Fruit fly (Drosophila melanogaster) whole organism, embryonic: ENCODE measurements around the gene zen2.
A peak's percentile ranks its signal among the peaks of the same experiment; 100 is the strongest.

Source experiments
- Ada2b ChIP-seq: fragments of 200-800 bp; sonication (Bioruptor generic); IDR thresholded peaks from 2 replicates; pipeline ENCODE4 v1.3.6; 2022; ENCODE audit warnings: missing biosample characterization, missing genetic modification characterization
- Bgb ChIP-seq: fragments of 200-800 bp; sonication (Bioruptor generic); IDR thresholded peaks from 2 replicates; pipeline ENCODE4 v1.3.6; 2022; ENCODE audit warnings: missing biosample characterization, missing genetic modification characterization; ENCODE audit not compliant: partially characterized antibody
- CG10565 ChIP-seq: fragments of 200-800 bp; sonication (Bioruptor generic); optimal IDR thresholded peaks from 3 replicates; lab custom pipeline; 2016; ENCODE audit warnings: missing biosample characterization, mild to moderate bottlenecking, missing genetic modification characterization
- CG11456 ChIP-seq: fragments of 200-800 bp; sonication (Bioruptor generic); IDR thresholded peaks from 3 replicates; pipeline ENCODE4 v1.3.6; 2022; ENCODE audit warnings: missing biosample characterization, missing genetic modification characterization
- CG12155 ChIP-seq: fragments of 200-800 bp; sonication (Bioruptor generic); optimal IDR thresholded peaks from 3 replicates; lab custom pipeline; 2016; ENCODE audit warnings: missing biosample characterization, missing genetic modification characterization
- CG12391 ChIP-seq: fragments of 200-800 bp; sonication (Bioruptor generic); optimal IDR thresholded peaks from 3 replicates; lab custom pipeline; 2018; ENCODE audit warnings: missing biosample characterization, mild to moderate bottlenecking, missing genetic modification characterization, moderate library complexity
- CG12744 ChIP-seq: fragments of 200-800 bp; sonication (Bioruptor generic); optimal IDR thresholded peaks from 2 replicates; lab custom pipeline; 2016; ENCODE audit warnings: missing biosample characterization, missing genetic modification characterization
- CG13894 ChIP-seq: fragments of 200-800 bp; sonication (Bioruptor generic); optimal IDR thresholded peaks from 3 replicates; lab custom pipeline; 2018; ENCODE audit warnings: missing biosample characterization, mild to moderate bottlenecking, missing genetic modification characterization, moderate library complexity
- CG1602 ChIP-seq: fragments of 200-800 bp; sonication (Bioruptor generic); optimal IDR thresholded peaks from 3 replicates; lab custom pipeline; 2016; ENCODE audit warnings: missing biosample characterization, missing genetic modification characterization
- CG16813 ChIP-seq: fragments of 200-800 bp; sonication (Bioruptor generic); IDR thresholded peaks from 3 replicates; pipeline ENCODE4 v1.3.6; 2022; ENCODE audit warnings: missing biosample characterization, missing genetic modification characterization; ENCODE audit not compliant: partially characterized antibody
- CG17328 ChIP-seq: fragments of 200-800 bp; sonication (Bioruptor generic); IDR thresholded peaks from 2 replicates; pipeline ENCODE4 v1.3.6; 2022; ENCODE audit warnings: missing biosample characterization, missing genetic modification characterization
- CG18599 ChIP-seq: fragments of 200-800 bp; sonication (Bioruptor generic); optimal IDR thresholded peaks from 3 replicates; lab custom pipeline; 2017; ENCODE audit warnings: missing biosample characterization, missing genetic modification characterization, mild to moderate bottlenecking, moderate library complexity, missing genetic modification reagents
- CG2678 ChIP-seq: fragments of 200-800 bp; sonication (Bioruptor generic); optimal IDR thresholded peaks from 3 replicates; lab custom pipeline; 2019; ENCODE audit warnings: missing biosample characterization, mild to moderate bottlenecking, missing genetic modification characterization, moderate library complexity
- CG3281 ChIP-seq: fragments of 200-800 bp; sonication (Bioruptor generic); optimal IDR thresholded peaks from 3 replicates; lab custom pipeline; 2017; ENCODE audit warnings: missing biosample characterization, mild to moderate bottlenecking, missing genetic modification characterization
- CG34224 ChIP-seq: fragments of 200-800 bp; sonication (Bioruptor generic); IDR thresholded peaks from 3 replicates; pipeline ENCODE4 v1.3.6; 2022; ENCODE audit warnings: missing biosample characterization, missing genetic modification characterization; ENCODE audit not compliant: partially characterized antibody
- CG3838 ChIP-seq: fragments of 200-800 bp; sonication (Bioruptor generic); optimal IDR thresholded peaks from 3 replicates; lab custom pipeline; 2016; ENCODE audit warnings: missing biosample characterization, missing genetic modification characterization
- CG3847 ChIP-seq: fragments of 200-800 bp; sonication (Bioruptor generic); IDR thresholded peaks from 2 replicates; pipeline ENCODE4 v1.3.6; 2022; ENCODE audit warnings: missing biosample characterization, missing genetic modification characterization
- CG4328 ChIP-seq: fragments of 200-800 bp; sonication (Bioruptor generic); optimal IDR thresholded peaks from 3 replicates; lab custom pipeline; 2017; ENCODE audit warnings: missing biosample characterization, missing genetic modification reagents, missing genetic modification characterization
- CG4707 ChIP-seq: fragments of 200-800 bp; sonication (Bioruptor generic); optimal IDR thresholded peaks from 2 replicates; lab custom pipeline; 2018; ENCODE audit warnings: missing biosample characterization, mild to moderate bottlenecking, missing genetic modification characterization, moderate library complexity
- CG8281 ChIP-seq: fragments of 200-800 bp; sonication (Bioruptor generic); optimal IDR thresholded peaks from 2 replicates; lab custom pipeline; 2018; ENCODE audit warnings: missing biosample characterization, mild to moderate bottlenecking, missing genetic modification characterization, moderate library complexity
- CG9727 ChIP-seq: fragments of 200-800 bp; sonication (Bioruptor generic); optimal IDR thresholded peaks from 3 replicates; lab custom pipeline; 2017; ENCODE audit warnings: missing biosample characterization, mild to moderate bottlenecking, missing genetic modification characterization
- CG9932 ChIP-seq: fragments of 200-800 bp; sonication (Bioruptor generic); IDR thresholded peaks from 2 replicates; pipeline ENCODE4 v1.3.6; 2022; ENCODE audit warnings: missing biosample characterization, missing genetic modification characterization
- Chrac-16 ChIP-seq: fragments of 200-800 bp; sonication (Bioruptor generic); optimal IDR thresholded peaks from 3 replicates; lab custom pipeline; 2016; ENCODE audit warnings: missing biosample characterization, missing genetic modification characterization
- Dip2 ChIP-seq: fragments of 200-800 bp; sonication (Bioruptor generic); IDR thresholded peaks from 2 replicates; pipeline ENCODE4 v1.3.6; 2022; ENCODE audit warnings: missing biosample characterization, missing genetic modification characterization
- Dp ChIP-seq: fragments of 200-800 bp; sonication (Bioruptor generic); optimal IDR thresholded peaks from 2 replicates; lab custom pipeline; 2018; ENCODE audit warnings: missing biosample characterization, mild to moderate bottlenecking, missing genetic modification characterization, moderate library complexity
- Ets65A ChIP-seq: fragments of 200-800 bp; sonication (Bioruptor generic); peaks from one replicate; lab custom pipeline; 2016; ENCODE audit warnings: missing biosample characterization, missing genetic modification characterization
- Hand ChIP-seq: fragments of 200-800 bp; sonication (Bioruptor generic); optimal IDR thresholded peaks from 2 replicates; lab custom pipeline; 2017; ENCODE audit warnings: mild to moderate bottlenecking, missing biosample characterization, missing genetic modification reagents, missing genetic modification characterization
- Hr51 ChIP-seq, 2 experiments: fragments of 200-800 bp; sonication (Bioruptor generic); optimal IDR thresholded peaks; 2 replicates in 1 of 2; 3 replicates in 1 of 2; lab custom pipeline; 2016 to 2018; ENCODE audit warnings: missing biosample characterization in 2 of 2, missing genetic modification characterization in 2 of 2, mild to moderate bottlenecking in 1 of 2, moderate library complexity in 1 of 2
- Mad ChIP-seq: fragments of 200-800 bp; sonication (Bioruptor generic); optimal IDR thresholded peaks from 2 replicates; lab custom pipeline; 2016; ENCODE audit warnings: missing biosample characterization, missing genetic modification characterization
- Nf-YB ChIP-seq: fragments of 200-800 bp; sonication (Bioruptor generic); optimal IDR thresholded peaks from 3 replicates; lab custom pipeline; 2019; ENCODE audit warnings: missing biosample characterization, mild to moderate bottlenecking, missing genetic modification characterization, moderate library complexity
- Stat92E ChIP-seq, 3 experiments: fragments of >200 bp in 2 of 3; fragments of 200-800 bp in 1 of 3; sonication (Bioruptor generic) in 1 of 3; optimal IDR thresholded peaks; 2 replicates each; lab custom pipeline; 2017 to 2019; ENCODE audit warnings: missing biosample characterization in 3 of 3, missing genetic modification characterization in 3 of 3, mild to moderate bottlenecking in 1 of 3, moderate library complexity in 1 of 3
- TFAM ChIP-seq: fragments of 200-800 bp; sonication (Bioruptor generic); optimal IDR thresholded peaks from 2 replicates; lab custom pipeline; 2017; ENCODE audit warnings: missing biosample characterization, missing genetic modification characterization, inconsistent platforms
- Xbp1 ChIP-seq: fragments of 200-800 bp; sonication (Bioruptor generic); optimal IDR thresholded peaks from 3 replicates; lab custom pipeline; 2016; ENCODE audit warnings: missing biosample characterization, mild to moderate bottlenecking, missing genetic modification characterization
- ara ChIP-seq: fragments of 200-800 bp; sonication (Bioruptor generic); IDR thresholded peaks from 2 replicates; pipeline ENCODE4 v1.3.6; 2022; ENCODE audit warnings: missing biosample characterization, missing genetic modification characterization
- bcd ChIP-seq: fragments of 200-800 bp; sonication (Bioruptor generic); optimal IDR thresholded peaks from 2 replicates; lab custom pipeline; 2017; ENCODE audit warnings: missing biosample characterization, mild to moderate bottlenecking, missing genetic modification characterization
- bsh ChIP-seq, 2 experiments: fragments of 200-800 bp; sonication (Bioruptor generic); optimal IDR thresholded peaks; 2 replicates each; lab custom pipeline; 2017 to 2018; ENCODE audit warnings: mild to moderate bottlenecking in 2 of 2, missing biosample characterization in 2 of 2, missing genetic modification characterization in 2 of 2, moderate library complexity in 1 of 2
- cad ChIP-seq: fragments of >200 bp; optimal IDR thresholded peaks from 2 replicates; lab custom pipeline; 2017; ENCODE audit warnings: missing biosample characterization, missing genetic modification characterization
- dimm ChIP-seq: fragments of 200-800 bp; sonication (Bioruptor generic); IDR thresholded peaks from 2 replicates; pipeline ENCODE4 v1.3.6; 2022; ENCODE audit warnings: missing biosample characterization, missing genetic modification characterization
- dm ChIP-seq: fragments of 200-800 bp; sonication (Bioruptor generic); optimal IDR thresholded peaks from 3 replicates; lab custom pipeline; 2016; ENCODE audit warnings: missing biosample characterization, missing genetic modification characterization
- gcm2 ChIP-seq: fragments of 200-800 bp; sonication (Bioruptor generic); optimal IDR thresholded peaks from 2 replicates; lab custom pipeline; 2016; ENCODE audit warnings: missing biosample characterization, missing genetic modification characterization
- gro ChIP-seq: fragments of 200-800 bp; sonication (Bioruptor generic); optimal IDR thresholded peaks from 2 replicates; lab custom pipeline; 2016; ENCODE audit warnings: missing biosample characterization, missing genetic modification characterization
- oc ChIP-seq: fragments of 200-800 bp; sonication (Bioruptor generic); optimal IDR thresholded peaks from 2 replicates; lab custom pipeline; 2018; ENCODE audit warnings: missing biosample characterization, mild to moderate bottlenecking, missing genetic modification characterization, moderate library complexity
- p53 ChIP-seq: fragments of 200-800 bp; sonication (Bioruptor generic); optimal IDR thresholded peaks from 2 replicates; lab custom pipeline; 2016; ENCODE audit warnings: missing biosample characterization, missing genetic modification characterization
- pzg ChIP-seq: fragments of 200-800 bp; sonication (Bioruptor generic); optimal IDR thresholded peaks from 3 replicates; lab custom pipeline; 2018; ENCODE audit warnings: missing biosample characterization, mild to moderate bottlenecking, missing genetic modification characterization, moderate library complexity
- ro ChIP-seq: fragments of 200-800 bp; sonication (Bioruptor generic); IDR thresholded peaks from 2 replicates; pipeline ENCODE4 v1.3.6; 2022; ENCODE audit warnings: missing biosample characterization, missing genetic modification characterization
- sens-2 ChIP-seq: fragments of 200-800 bp; sonication (Bioruptor generic); IDR thresholded peaks from 2 replicates; pipeline ENCODE4 v1.3.6; 2022; ENCODE audit warnings: missing biosample characterization, missing genetic modification characterization
- sisA ChIP-seq: fragments of 200-800 bp; sonication (Bioruptor generic); IDR thresholded peaks from 2 replicates; pipeline ENCODE4 v1.3.6; 2022; ENCODE audit warnings: missing biosample characterization, missing genetic modification characterization
- so ChIP-seq: fragments of 200-800 bp; sonication (Bioruptor generic); IDR thresholded peaks from 3 replicates; pipeline ENCODE4 v1.3.6; 2022; ENCODE audit warnings: missing biosample characterization, missing genetic modification characterization
- sr ChIP-seq: fragments of 200-800 bp; sonication (Bioruptor generic); IDR thresholded peaks from 3 replicates; pipeline ENCODE4 v1.3.6; 2022; ENCODE audit warnings: missing biosample characterization, missing genetic modification characterization
- tin ChIP-seq: fragments of 200-800 bp; sonication (Bioruptor generic); optimal IDR thresholded peaks from 3 replicates; lab custom pipeline; 2016; ENCODE audit warnings: missing biosample characterization, missing genetic modification characterization

zen2 gene

dm6 chr3R:6762794-6763407 lies 19.0 kb upstream of the zen2 start (continued):
- no peak for TF ChIP-seq CG34224 (GFP tag; lab: Robert Waterston, UW)
- TF ChIP-seq CG10565 (GFP tag; lab: Kevin White, UChicago), result no peak
- TF ChIP-seq Ada2b (GFP tag; lab: Robert Waterston, UW), result no peak
- no peak for TF ChIP-seq CG16813 (GFP tag; lab: Robert Waterston, UW)
- peak; percentile 65 to 75 for TF ChIP-seq Hr51 (GFP tag; optimal IDR thresholded peaks at IDR 0.05; lab: Kevin White, UChicago)
- no peak for TF ChIP-seq sr
- peak; percentile 82 for TF ChIP-seq Nf-YB (GFP tag; lab: Kevin White, UChicago)
- TF ChIP-seq CG2678 (tag; lab: Kevin White, UChicago), result peak; percentile 90
- peak; percentile 59 for TF ChIP-seq sens-2
- TF ChIP-seq Mad (GFP tag; lab: Kevin White, UChicago), result peak; percentile 51
- no peak for TF ChIP-seq Dip2 (GFP tag; lab: Robert Waterston, UW)
- no peak for TF ChIP-seq dm (GFP tag; lab: Kevin White, UChicago)
- peak; percentile 23; the same call in 1 of the 2 replicates for TF ChIP-seq sisA (GFP tag; lab: Robert Waterston, UW)
- peak; percentile 38 for TF ChIP-seq CG3847 (GFP tag; lab: Robert Waterston, UW)
- TF ChIP-seq CG3838, result peak; percentile 63
- peak; percentile 95 for TF ChIP-seq bcd (GFP tag; lab: Kevin White, UChicago)
- no peak for TF ChIP-seq pzg (GFP tag; lab: Kevin White, UChicago)
- TF ChIP-seq ara (GFP tag; lab: Robert Waterston, UW), result peak; percentile 78
- peak; percentile 63 for TF ChIP-seq CG18599 (GFP tag; lab: Kevin White, UChicago)
- peak in 1 of 3 experiments; percentile 92 for TF ChIP-seq Stat92E (GFP tag; optimal IDR thresholded peaks at IDR 0.05; lab: Kevin White, UChicago)
- TF ChIP-seq Chrac-16, result peak; percentile 89
- no peak for TF ChIP-seq Dp (GFP tag; lab: Kevin White, UChicago)
- peak; percentile 77 for TF ChIP-seq CG4707
- peak; percentile 72 for TF ChIP-seq Xbp1 (GFP tag; lab: Kevin White, UChicago)
- TF ChIP-seq oc (tag; lab: Kevin White, UChicago), result peak; percentile 75
- TF ChIP-seq gcm2 (GFP tag; lab: Kevin White, UChicago), result no peak
- TF ChIP-seq CG13894 (tag; lab: Kevin White, UChicago), result no peak
- peak; percentile 66 for TF ChIP-seq CG4328 (GFP tag; lab: Kevin White, UChicago)
- TF ChIP-seq so (GFP tag; lab: Robert Waterston, UW), result no peak
- TF ChIP-seq Bgb (GFP tag; lab: Robert Waterston, UW), result no peak
- no peak for TF ChIP-seq CG9932 (GFP tag; lab: Robert Waterston, UW)
- TF ChIP-seq dimm (GFP tag; lab: Robert Waterston, UW), result no peak
- peak; percentile 96 for TF ChIP-seq CG12391 (tag; lab: Kevin White, UChicago)
- TF ChIP-seq bsh (GFP tag; optimal IDR thresholded peaks at IDR 0.05; lab: Kevin White, UChicago), result peak in 1 of 2 experiments; percentile 94
- TF ChIP-seq cad (GFP tag; lab: Kevin White, UChicago), result peak; percentile 60
- TF ChIP-seq CG9727, result peak; percentile 99
- TF ChIP-seq gro, result no peak
- TF ChIP-seq p53 (GFP tag; lab: Kevin White, UChicago), result peak; percentile 9
- peak; percentile 22 for TF ChIP-seq CG3281 (GFP tag; lab: Kevin White, UChicago)
- peak; percentile 73 for TF ChIP-seq CG12155 (GFP tag; lab: Kevin White, UChicago)
- no peak for TF ChIP-seq CG12744 (GFP tag; lab: Kevin White, UChicago)
- TF ChIP-seq tin (GFP tag; lab: Kevin White, UChicago), result peak; percentile 84
- TF ChIP-seq CG17328 (GFP tag; lab: Robert Waterston, UW), result peak; percentile 78; the same call in 1 of the 2 replicates
- peak; percentile 77 for TF ChIP-seq Ets65A (GFP tag; lab: Kevin White, UChicago)
- TF ChIP-seq CG1602 (GFP tag; lab: Kevin White, UChicago), result peak; percentile 89
- no peak for TF ChIP-seq Hand (GFP tag; lab: Kevin White, UChicago)
- TF ChIP-seq ro, result peak; percentile 54; the same call in 1 of the 2 replicates
- TF ChIP-seq CG8281 (tag; lab: Kevin White, UChicago), result peak; percentile 60
- TF ChIP-seq CG11456 (GFP tag; lab: Robert Waterston, UW), result no peak
- TF ChIP-seq TFAM, result peak; percentile 24
